Worm (Caenorhabditis elegans) whole organism, L2 larva: ENCODE measurements around the gene C05C12.4.
"Not testable (repeated sequence)": the region's sequence is repeated elsewhere in the genome, so short reads cannot be mapped to it uniquely, and the experiment has no call there.

Experiments
- F13H6.1 ChIP-seq: sonication (generic microtip); optimal IDR thresholded peaks from 2 replicates; lab custom pipeline; 2016; ENCODE audit warnings: missing genetic modification characterization, missing compliant biosample characterization
- Y55F3AM.14 ChIP-seq: fragments of 200-800 bp; sonication (Bioruptor generic); optimal IDR thresholded peaks from 2 replicates; lab custom pipeline; 2018; ENCODE audit warnings: mild to moderate bottlenecking, missing genetic modification characterization, missing compliant biosample characterization
- alr-1 ChIP-seq: fragments of 150-350 bp; optimal IDR thresholded peaks from 2 replicates; lab custom pipeline; 2014; ENCODE audit warnings: missing biosample characterization, missing genetic modification characterization
- ama-1 ChIP-seq: fragments of 150-350 bp; optimal IDR thresholded peaks from 2 replicates; lab custom pipeline; 2018; ENCODE audit warnings: inconsistent platforms
- ceh-16 ChIP-seq: fragments of 150-350 bp; optimal IDR thresholded peaks from 2 replicates; lab custom pipeline; 2014; ENCODE audit warnings: missing biosample characterization, missing genetic modification characterization
- ceh-82 ChIP-seq: fragments of 150-350 bp; optimal IDR thresholded peaks from 2 replicates; lab custom pipeline; 2014; ENCODE audit warnings: missing biosample characterization, missing genetic modification characterization
- crh-2 ChIP-seq: sonication (generic microtip); optimal IDR thresholded peaks from 2 replicates; lab custom pipeline; 2017; ENCODE audit warnings: missing biosample characterization, missing genetic modification characterization
- dmd-4 ChIP-seq: sonication (generic microtip); optimal IDR thresholded peaks from 2 replicates; lab custom pipeline; 2017; ENCODE audit warnings: missing biosample characterization, missing genetic modification characterization
- elt-1 ChIP-seq: fragments of 150-350 bp; optimal IDR thresholded peaks from 2 replicates; lab custom pipeline; 2014; ENCODE audit warnings: missing biosample characterization, missing genetic modification characterization
- elt-3 ChIP-seq: sonication (generic microtip); optimal IDR thresholded peaks from 2 replicates; lab custom pipeline; 2017; ENCODE audit warnings: missing biosample characterization, missing genetic modification characterization
- fos-1 ChIP-seq: fragments of 150-350 bp; optimal IDR thresholded peaks from 2 replicates; lab custom pipeline; 2014; ENCODE audit warnings: missing biosample characterization, missing genetic modification characterization
- gmeb-1 ChIP-seq: fragments of 150-350 bp; optimal IDR thresholded peaks from 2 replicates; lab custom pipeline; 2014; ENCODE audit warnings: missing biosample characterization, missing genetic modification characterization
- lin-13 ChIP-seq: fragments of 150-350 bp; optimal IDR thresholded peaks from 2 replicates; lab custom pipeline; 2014; ENCODE audit warnings: missing biosample characterization, missing genetic modification reagents, missing genetic modification characterization
- mbf-1 ChIP-seq: sonication (generic microtip); optimal IDR thresholded peaks from 2 replicates; lab custom pipeline; 2017; ENCODE audit warnings: missing biosample characterization, missing genetic modification characterization
- mdl-1 ChIP-seq, 2 experiments: fragments of 150-350 bp in 1 of 2; sonication (generic microtip) in 1 of 2; optimal IDR thresholded peaks; 2 replicates each; lab custom pipeline; 2017; ENCODE audit warnings: missing biosample characterization in 2 of 2, missing genetic modification characterization in 2 of 2
- nhr-10 ChIP-seq: sonication (generic microtip); optimal IDR thresholded peaks from 2 replicates; lab custom pipeline; 2017; ENCODE audit warnings: missing biosample characterization, missing genetic modification characterization
- nhr-12 ChIP-seq: fragments of 150-350 bp; optimal IDR thresholded peaks from 2 replicates; lab custom pipeline; 2014; ENCODE audit warnings: missing biosample characterization, missing genetic modification characterization
- nhr-129 ChIP-seq: fragments of 150-350 bp; optimal IDR thresholded peaks from 2 replicates; lab custom pipeline; 2014; ENCODE audit warnings: missing biosample characterization, missing genetic modification characterization
- nhr-21 ChIP-seq: fragments of 150-350 bp; optimal IDR thresholded peaks from 2 replicates; lab custom pipeline; 2014; ENCODE audit warnings: missing biosample characterization, missing genetic modification characterization
- nhr-237 ChIP-seq: fragments of 150-350 bp; optimal IDR thresholded peaks from 2 replicates; lab custom pipeline; 2014; ENCODE audit warnings: missing biosample characterization, missing genetic modification characterization
- nhr-25 ChIP-seq: fragments of 150-350 bp; sonication (generic microtip); optimal IDR thresholded peaks from 3 replicates; lab custom pipeline; 2014; ENCODE audit warnings: missing biosample characterization, missing genetic modification characterization
- nhr-6 ChIP-seq: fragments of 150-350 bp; optimal IDR thresholded peaks from 2 replicates; lab custom pipeline; 2014; ENCODE audit warnings: missing biosample characterization, missing genetic modification characterization
- nhr-77 ChIP-seq: fragments of 150-350 bp; optimal IDR thresholded peaks from 2 replicates; lab custom pipeline; 2014; ENCODE audit warnings: missing biosample characterization, missing genetic modification characterization
- peb-1 ChIP-seq: fragments of 150-350 bp; optimal IDR thresholded peaks from 2 replicates; lab custom pipeline; 2014; ENCODE audit warnings: missing biosample characterization, missing genetic modification characterization
- sem-4 ChIP-seq: fragments of 150-350 bp; optimal IDR thresholded peaks from 2 replicates; lab custom pipeline; 2014; ENCODE audit warnings: missing biosample characterization, missing genetic modification reagents, missing genetic modification characterization
- sma-3 ChIP-seq: sonication (generic microtip); optimal IDR thresholded peaks from 2 replicates; lab custom pipeline; 2016; ENCODE audit warnings: missing genetic modification reagents, missing genetic modification characterization, missing compliant biosample characterization
- sma-9 ChIP-seq, 2 experiments: fragments of 150-350 bp in 1 of 2; sonication (generic microtip) in 1 of 2; optimal IDR thresholded peaks; 2 replicates each; lab custom pipeline; 2014 to 2016; ENCODE audit warnings: missing genetic modification characterization in 2 of 2, mild to moderate bottlenecking in 1 of 2, missing biosample characterization in 1 of 2, missing compliant biosample characterization in 1 of 2, missing genetic modification reagents in 1 of 2, moderate library complexity in 1 of 2
- snpc-4 ChIP-seq: fragments of 150-350 bp; optimal IDR thresholded peaks from 2 replicates; lab custom pipeline; 2014; ENCODE audit warnings: missing biosample characterization, missing genetic modification characterization

Gene C05C12.4

DNA sequence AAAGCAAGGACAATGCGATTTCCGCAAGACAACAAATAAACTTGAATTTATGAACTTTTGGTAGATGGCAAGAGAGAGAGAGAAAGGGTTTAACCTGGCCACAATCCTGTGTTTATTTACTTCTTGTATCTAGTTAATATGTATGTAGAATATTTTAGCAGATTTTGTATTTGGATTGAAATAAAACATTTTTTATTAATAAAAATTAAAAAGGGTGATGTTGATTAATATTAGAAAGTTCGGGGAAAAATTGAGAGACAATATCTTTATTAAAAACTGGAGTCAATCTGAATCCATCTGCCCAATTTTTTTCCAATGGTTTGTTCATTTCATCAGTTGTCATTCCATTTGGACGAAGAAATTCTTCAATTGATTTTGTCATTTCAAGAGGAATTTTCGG is 18.2 kb upstream of the C05C12.4 start, which contains the start of gene col-127:
Gene col-127, minus strand, starts transcription at position 101 of the 400 bp plus-strand sequence.
- TF ChIP-seq gmeb-1 (tag; lab: Kevin White, UChicago): no peak

DNA sequence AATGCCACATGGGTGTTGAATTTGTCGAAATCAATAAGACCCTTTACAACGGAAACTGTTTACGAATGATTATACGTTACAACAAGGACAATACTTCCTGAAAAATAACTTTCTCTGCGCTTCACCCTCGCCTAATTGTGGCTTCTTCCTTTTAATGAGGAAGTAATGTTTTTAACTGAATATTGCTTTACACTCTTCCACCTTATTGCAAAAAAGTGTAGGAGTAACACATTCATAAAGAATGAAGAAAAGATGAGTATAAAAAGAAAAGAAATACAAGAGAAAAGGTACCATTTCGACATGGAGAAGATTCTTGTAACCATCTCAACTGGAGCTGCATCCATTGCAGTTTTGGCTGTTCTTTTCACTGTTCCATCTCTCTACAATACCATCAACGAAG is 15.2 kb upstream of the C05C12.4 start, which contains the start of gene col-126:
Gene col-126, plus strand, starts transcription at position 301 of the 400 bp plus-strand sequence.
- not testable (repeated sequence) for TF ChIP-seq elt-3 (tag; lab: Kevin White, UChicago); F13H6.1 (tag; lab: Kevin White, UChicago); nhr-129

- TF ChIP-seq nhr-25: no peak
- no peak for TF ChIP-seq nhr-21 (tag; lab: Kevin White, UChicago)
- TF ChIP-seq nhr-10 (tag; lab: Kevin White, UChicago): no peak
- no peak for TF ChIP-seq F13H6.1 (tag; lab: Kevin White, UChicago)
- TF ChIP-seq nhr-129: no peak
- no peak for TF ChIP-seq snpc-4
- no peak for TF ChIP-seq sem-4 (tag; lab: Kevin White, UChicago)
- no peak for TF ChIP-seq crh-2 (tag; lab: Kevin White, UChicago)
- TF ChIP-seq mbf-1 (tag; lab: Kevin White, UChicago): no peak
- no peak for TF ChIP-seq peb-1 (tag; lab: Kevin White, UChicago)
- no peak for TF ChIP-seq ceh-16
Measured at ce11 chrIV:11261535-11261934, 13.7 kb upstream of the C05C12.4 start, which contains the start of gene F54D1.1. Gene F54D1.1 (plus strand): TSS chrIV:11261835.

ce11 chrIV:11260544-11261227 is 12.8 kb upstream of the C05C12.4 start, which contains the start of gene C05C12.5:
Gene C05C12.5 (minus strand): TSS chrIV:11261185.
- TF ChIP-seq nhr-237 (tag; lab: Kevin White, UChicago): no peak
- no peak for TF ChIP-seq nhr-12 (tag; lab: Kevin White, UChicago)
- no peak for TF ChIP-seq ceh-82

- TF ChIP-seq elt-1 (tag; lab: Kevin White, UChicago) (no peak), fos-1 (tag; lab: Kevin White, UChicago) (peak; percentile 89), dmd-4 (no peak), nhr-77 (tag; lab: Kevin White, UChicago) (no peak)
Measured at ce11 chrIV:11259485-11259972, 11.6 kb upstream of the C05C12.4 start, which contains the start of gene gtl-1. Gene gtl-1 (minus strand): TSS chrIV:11259535.

- TF ChIP-seq lin-13 (GFP tag; lab: Kevin White, UChicago) (no peak), sma-9 (GFP tag; optimal IDR thresholded peaks at IDR 0.05; lab: Kevin White, UChicago) (peak; percentile 49), sma-9 (tag; optimal IDR thresholded peaks at IDR 0.05; lab: Kevin White, UChicago) (no peak), nhr-10 (tag; lab: Kevin White, UChicago) (no peak), mdl-1 (tag; optimal IDR thresholded peaks at IDR 0.05; lab: Kevin White, UChicago) (no peak), nhr-6 (tag; lab: Kevin White, UChicago) (no peak), sma-3 (no peak), alr-1 (no peak), nhr-237 (tag; lab: Kevin White, UChicago) (no peak), fos-1 (tag; lab: Kevin White, UChicago) (peak; percentile 96), Y55F3AM.14 (GFP tag; lab: Kevin White, UChicago) (no peak)
Measured at ce11 chrIV:11257476-11257875, 9.6 kb upstream of the C05C12.4 start.

- not testable (repeated sequence) for TF ChIP-seq nhr-129; sma-9 (GFP tag; optimal IDR thresholded peaks at IDR 0.05; lab: Kevin White, UChicago); sma-9 (tag; optimal IDR thresholded peaks at IDR 0.05; lab: Kevin White, UChicago); ama-1 (lab: Kevin White, UChicago)
Measured at ce11 chrIV:11253689-11254088, 5.8 kb upstream of the C05C12.4 start, which contains the start of gene C05C12.1. Gene C05C12.1 (plus strand): TSS chrIV:11253989.
